Fruit fly (Drosophila melanogaster) whole organism, pupa: ENCODE results near the gene CG31821.

Source experiments
- CG17806 ChIP-seq: fragments of 200-800 bp; sonication (Bioruptor generic); optimal IDR thresholded peaks from 2 replicates; lab custom pipeline; 2018; ENCODE audit warnings: missing biosample characterization, mild to moderate bottlenecking, missing genetic modification characterization, moderate library complexity
- CG8159 ChIP-seq: fragments of 200-800 bp; sonication (Bioruptor generic); optimal IDR thresholded peaks from 3 replicates; lab custom pipeline; 2018; ENCODE audit warnings: missing biosample characterization, mild to moderate bottlenecking, missing genetic modification characterization, moderate library complexity
- D1 ChIP-seq: fragments of 200-800 bp; sonication (Bioruptor generic); optimal IDR thresholded peaks from 2 replicates; lab custom pipeline; 2018; ENCODE audit warnings: missing biosample characterization, mild to moderate bottlenecking, missing genetic modification characterization, moderate library complexity
- Snoo ChIP-seq: fragments of 200-800 bp; sonication (Bioruptor generic); optimal IDR thresholded peaks from 3 replicates; lab custom pipeline; 2017; ENCODE audit warnings: missing biosample characterization, mild to moderate bottlenecking, missing genetic modification characterization, inconsistent platforms

DNA sequence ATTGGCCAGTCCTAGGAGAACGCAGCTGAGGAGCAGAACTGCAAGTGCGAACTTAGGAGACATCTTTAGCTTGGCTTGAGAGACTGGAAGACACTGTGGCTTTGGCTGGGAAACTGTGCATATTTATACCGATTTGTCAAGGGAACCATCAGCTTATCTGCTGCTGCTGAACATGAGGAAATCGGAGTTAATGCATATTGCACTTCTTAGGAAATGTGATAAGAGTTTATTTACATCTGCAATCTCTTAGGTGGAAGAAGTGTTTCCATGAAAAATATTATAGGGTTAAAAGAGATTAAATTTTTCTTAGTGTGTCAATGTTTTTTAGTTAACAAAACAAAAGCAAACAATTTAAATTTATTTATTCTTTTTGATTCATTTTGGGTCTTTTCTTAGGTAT, 36.8 kb downstream of the CG31821 start, which contains the start of gene CG42792:
- no peak for TF ChIP-seq Snoo (tag; lab: Kevin White, UChicago)
- TF ChIP-seq CG8159 (tag; lab: Kevin White, UChicago), result no peak
- no peak for TF ChIP-seq D1 (tag; lab: Kevin White, UChicago)
- TF ChIP-seq CG17806 (tag; lab: Kevin White, UChicago), result no peak
